Fruit fly (Drosophila melanogaster): ENCODE data around the gene CG33689.
A peak's percentile ranks its signal among the peaks of the same experiment; 100 is the strongest.

The CG33689 gene

DNA sequence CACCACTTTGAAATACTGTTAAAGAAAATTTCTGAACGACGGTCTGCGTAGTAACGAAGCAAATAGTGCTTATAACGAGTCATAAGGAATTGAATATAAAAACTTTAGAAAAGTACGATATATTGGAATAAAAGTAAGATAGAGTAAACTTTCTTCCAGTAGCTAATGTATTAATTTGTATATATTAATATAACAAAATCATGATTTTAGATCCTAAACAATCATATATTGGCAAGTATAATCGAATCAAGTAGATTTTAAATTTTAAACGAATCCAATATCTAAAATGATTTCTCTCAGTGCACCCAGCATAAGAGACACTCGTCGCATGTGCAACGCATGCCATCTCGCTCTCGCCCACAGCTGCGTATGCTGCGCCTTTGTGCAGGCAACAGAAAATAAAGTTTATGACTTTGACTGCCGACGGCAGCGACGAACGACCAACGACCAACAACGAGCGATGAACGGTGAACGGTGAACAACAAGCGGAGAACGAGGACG, 18.6 kb upstream of the CG33689 start (continued):
- TF ChIP-seq CG18619 (GFP tag; optimal IDR thresholded peaks at IDR 0.05) (no peak), ind (GFP tag; optimal IDR thresholded peaks at IDR 0.05) (no peak), Med (GFP tag) (peak; percentile 15), bigmax (GFP tag; optimal IDR thresholded peaks at IDR 0.05) (no peak), CG4854 (GFP tag; optimal IDR thresholded peaks at IDR 0.05) (no peak), Awh (GFP tag; IDR thresholded peaks at IDR 0.05) (no peak), CG9609 (GFP tag; optimal IDR thresholded peaks at IDR 0.05) (no peak), CG8089 (GFP tag; optimal IDR thresholded peaks at IDR 0.05) (no peak), dati (GFP tag; IDR thresholded peaks at IDR 0.05) (no peak), CG12071 (GFP tag; optimal IDR thresholded peaks at IDR 0.05) (no peak), dmrt99B (tag; optimal IDR thresholded peaks at IDR 0.05) (peak; percentile 53), Oaz (GFP tag; IDR thresholded peaks at IDR 0.05) (no peak), dan (GFP tag; IDR thresholded peaks at IDR 0.05) (no peak), eve (GFP tag; optimal IDR thresholded peaks at IDR 0.05) (no peak), pnt (GFP tag; optimal IDR thresholded peaks at IDR 0.05) (no peak), crol (GFP tag; IDR thresholded peaks at IDR 0.05) (no peak), CG16863 (GFP tag; optimal IDR thresholded peaks at IDR 0.05) (no peak), CG3726 (GFP tag; IDR thresholded peaks at IDR 0.05) (no peak), CG13424 (tag; optimal IDR thresholded peaks at IDR 0.05) (no peak), CG3847 (GFP tag; IDR thresholded peaks at IDR 0.05) (no peak), CG11085 (GFP tag; IDR thresholded peaks at IDR 0.05) (no peak), org-1 (GFP tag; optimal IDR thresholded peaks at IDR 0.05) (no peak), crc (GFP tag; optimal IDR thresholded peaks at IDR 0.05) (no peak), Doc3 (GFP tag; IDR thresholded peaks at IDR 0.05; ENCODE audit: partially characterized antibody) (no peak), CG9817 (tag; optimal IDR thresholded peaks at IDR 0.05) (no peak), Hr78 (GFP tag; optimal IDR thresholded peaks at IDR 0.05) (no peak), C15 (GFP tag; IDR thresholded peaks at IDR 0.05) (no peak), CG17385 (GFP tag; optimal IDR thresholded peaks at IDR 0.05) (no peak), stc (GFP tag; IDR thresholded peaks at IDR 0.05) (no peak), CG6765 (GFP tag; optimal IDR thresholded peaks at IDR 0.05) (no peak), Xrp1 (GFP tag; IDR thresholded peaks at IDR 0.05) (peak; percentile 56; the same call in 1 of the 2 replicates), CG9215 (GFP tag; IDR thresholded peaks at IDR 0.05) (no peak), CG12155 (GFP tag; optimal IDR thresholded peaks at IDR 0.05) (no peak), cas (GFP tag; IDR thresholded peaks at IDR 0.05) (no peak), z (GFP tag; IDR thresholded peaks at IDR 0.05) (no peak), cg (GFP tag; optimal IDR thresholded peaks at IDR 0.05) (no peak), CG13624 (GFP tag; optimal IDR thresholded peaks at IDR 0.05) (no peak), CG32767 (GFP tag; IDR thresholded peaks at IDR 0.05) (no peak), slp2 (GFP tag; optimal IDR thresholded peaks at IDR 0.05) (no peak), bsh (GFP tag; optimal IDR thresholded peaks at IDR 0.05) (peak; percentile 10 to 20), rib (GFP tag; IDR thresholded peaks at IDR 0.05) (no peak), tap (tag; optimal IDR thresholded peaks at IDR 0.05) (no peak), Scr (GFP tag; IDR thresholded peaks at IDR 0.05; ENCODE audit: partially characterized antibody) (no peak), CG3407 (GFP tag; optimal IDR thresholded peaks at IDR 0.05) (no peak), CG31441 (GFP tag; IDR thresholded peaks at IDR 0.05) (0 out of 2 replicates have a peak, but pooled peaks have one; percentile 28), CG10654 (GFP tag; optimal IDR thresholded peaks at IDR 0.05) (peak; percentile 3), pfk (GFP tag; optimal IDR thresholded peaks at IDR 0.05) (no peak), gem (tag; optimal IDR thresholded peaks at IDR 0.05) (peak; percentile 19), Hr39 (optimal IDR thresholded peaks at IDR 0.05) (no peak), CG14667 (GFP tag; IDR thresholded peaks at IDR 0.05) (no peak), sob (GFP tag; IDR thresholded peaks at IDR 0.05) (no peak), Poxn (GFP tag; IDR thresholded peaks at IDR 0.05) (no peak), CG9932 (GFP tag; IDR thresholded peaks at IDR 0.05) (no peak)
